Fruit fly (Drosophila melanogaster): ENCODE data around the gene pdgy.
A peak's percentile ranks its signal among the peaks of the same experiment; 100 is the strongest.

The pdgy gene

DNA sequence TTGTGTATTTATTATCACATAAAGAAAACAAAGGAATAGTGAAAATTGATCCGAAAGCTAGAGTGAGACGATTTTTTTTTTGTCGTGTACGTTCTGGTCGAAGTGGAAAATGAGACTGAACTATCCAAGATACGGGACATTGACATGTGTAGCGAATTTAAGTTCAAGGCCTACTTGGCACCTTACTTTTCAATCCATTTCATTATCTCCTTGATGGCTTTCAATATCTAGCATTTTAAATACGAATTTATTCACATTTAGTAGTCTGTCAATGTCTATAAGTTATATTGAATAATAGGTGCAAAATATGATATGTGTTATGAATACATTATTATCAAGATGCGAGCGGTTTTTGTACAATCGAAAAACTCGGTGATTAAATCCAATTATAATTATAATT lies 24.5 kb downstream of the pdgy start, which contains the start of gene CG32591:
Gene CG32591 (minus strand): TSS at position 101 of the 400 bp plus-strand sequence.
- TF ChIP-seq CHES-1-like (GFP tag; optimal IDR thresholded peaks at IDR 0.05) (no peak), CG11504 (tag; optimal IDR thresholded peaks at IDR 0.05) (no peak), Doc3 (GFP tag; IDR thresholded peaks at IDR 0.05; ENCODE audit: partially characterized antibody) (no peak), hth (optimal IDR thresholded peaks at IDR 0.05) (no peak), CG11695 (GFP tag; IDR thresholded peaks at IDR 0.05) (no peak), CG11723 (GFP tag; optimal IDR thresholded peaks at IDR 0.05) (no peak), CG7372 (GFP tag; IDR thresholded peaks at IDR 0.05) (no peak), dan (GFP tag; IDR thresholded peaks at IDR 0.05) (no peak), chif (GFP tag; optimal IDR thresholded peaks at IDR 0.05) (no peak), CG18476 (GFP tag; optimal IDR thresholded peaks at IDR 0.05) (no peak), CG8089 (GFP tag; optimal IDR thresholded peaks at IDR 0.05) (no peak)

DNA sequence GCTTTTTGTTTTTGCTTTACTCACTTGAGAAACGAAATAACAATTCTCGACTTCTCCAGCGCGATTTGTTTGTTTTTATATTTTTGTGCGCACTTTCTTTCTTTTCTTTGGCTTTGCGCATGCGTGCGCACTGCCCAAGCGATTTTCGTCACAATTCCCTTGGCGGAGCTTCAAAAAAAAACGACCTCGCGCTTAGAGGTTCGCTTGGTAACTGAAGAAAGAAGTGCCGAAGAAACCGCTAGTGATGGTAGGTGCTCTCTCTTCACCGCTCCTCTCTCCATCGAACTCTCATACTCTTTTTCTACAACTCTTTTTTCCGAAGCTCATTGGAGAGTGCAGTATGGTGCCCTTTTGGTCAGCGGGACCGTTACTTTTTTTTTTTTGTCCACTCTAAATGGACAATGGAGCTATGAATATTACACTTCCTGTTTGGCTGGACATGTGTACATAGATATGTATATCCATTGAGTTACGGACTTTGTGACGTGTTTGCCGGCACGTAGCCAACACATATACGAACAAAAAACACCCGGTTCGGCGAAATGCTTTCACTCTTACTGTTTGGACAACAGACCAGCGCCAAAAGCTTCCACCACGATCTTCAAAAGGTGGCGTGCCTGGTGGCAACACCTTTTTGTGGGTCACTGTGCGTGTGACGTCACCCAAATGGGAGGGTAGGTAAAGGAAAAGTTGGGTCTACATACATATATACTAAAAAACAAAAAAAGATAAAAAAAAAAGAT lies 29.9 kb downstream of the pdgy start, which contains the start of gene CG9503:
Gene CG9503 (minus strand): TSS at position 217 of the 743 bp plus-strand sequence.
- TF ChIP-seq Jarid2 (GFP tag; optimal IDR thresholded peaks at IDR 0.05) (peak; percentile 67), ranshi (GFP tag; IDR thresholded peaks at IDR 0.05) (no peak), her (GFP tag; optimal IDR thresholded peaks at IDR 0.05) (no peak), CG8089 (GFP tag; optimal IDR thresholded peaks at IDR 0.05) (no peak), CG4404 (GFP tag; IDR thresholded peaks at IDR 0.05) (no peak), repo (GFP tag; optimal IDR thresholded peaks at IDR 0.05) (no peak), CG8388 (GFP tag; optimal IDR thresholded peaks at IDR 0.05) (peak; percentile 70), crol (GFP tag; IDR thresholded peaks at IDR 0.05) (peak; percentile 27; the same call in 1 of the 2 replicates), CG6683 (GFP tag; optimal IDR thresholded peaks at IDR 0.05) (no peak), CG11247 (GFP tag; IDR thresholded peaks at IDR 0.05) (no peak), wek (GFP tag; optimal IDR thresholded peaks at IDR 0.05) (no peak), Med (GFP tag) (peak; percentile 5), Trl (optimal IDR thresholded peaks at IDR 0.05) (peak in 1 of 2 experiments; percentile 50), Trl (GFP tag; optimal IDR thresholded peaks at IDR 0.05) (no peak), knrl (GFP tag; IDR thresholded peaks at IDR 0.05; ENCODE audit: partially characterized antibody) (0 out of 3 replicates have a peak, but pooled peaks have one; percentile 8), Xrp1 (GFP tag; IDR thresholded peaks at IDR 0.05) (no peak), vfl (GFP tag; optimal IDR thresholded peaks at IDR 0.05) (no peak), CG9817 (tag; optimal IDR thresholded peaks at IDR 0.05) (no peak), Awh (GFP tag; IDR thresholded peaks at IDR 0.05) (no peak), CG12219 (GFP tag; optimal IDR thresholded peaks at IDR 0.05) (no peak), CG30403 (GFP tag; optimal IDR thresholded peaks at IDR 0.05) (no peak), dmrt11E (tag; optimal IDR thresholded peaks at IDR 0.05) (no peak), ftz-f1 (GFP tag; optimal IDR thresholded peaks at IDR 0.05) (no peak), Deaf1 (tag; optimal IDR thresholded peaks at IDR 0.05) (peak; percentile 9), Aef1 (GFP tag; IDR thresholded peaks at IDR 0.05) (no peak), CG7357 (GFP tag; IDR thresholded peaks at IDR 0.05) (no peak), sqz (GFP tag; optimal IDR thresholded peaks at IDR 0.05) (no peak), dimm (GFP tag; IDR thresholded peaks at IDR 0.05) (no peak), CG42726 (GFP tag; IDR thresholded peaks at IDR 0.05; ENCODE audit: partially characterized antibody) (no peak), CG9437 (GFP tag; optimal IDR thresholded peaks at IDR 0.05) (no peak), kni (GFP tag; optimal IDR thresholded peaks at IDR 0.05) (peak; percentile 60), Lhr (GFP tag; optimal IDR thresholded peaks at IDR 0.05) (no peak), rib (GFP tag; IDR thresholded peaks at IDR 0.05) (no peak), nerfin-2 (GFP tag; IDR thresholded peaks at IDR 0.05; ENCODE audit: partially characterized antibody) (no peak), Sin3A (optimal IDR thresholded peaks at IDR 0.05) (no peak), otp (GFP tag; IDR thresholded peaks at IDR 0.05) (no peak), Fer2 (tag; optimal IDR thresholded peaks at IDR 0.05) (no peak), pzg (GFP tag; optimal IDR thresholded peaks at IDR 0.05) (no peak), PHDP (tag; optimal IDR thresholded peaks at IDR 0.05) (no peak), CTCF (GFP tag; optimal IDR thresholded peaks at IDR 0.05) (peak; percentile 21)

Measured in whole organism, embryonic.